Worm (Caenorhabditis elegans): Measurements from ENCODE around the gene C31G12.4.

C31G12.4 gene

ce11 chrV:18161228-18161627 lies 17.3 kb downstream of the C31G12.4 start, which contains the start of gene C14A6.13:
C14A6.13 (minus strand) TSS chrV:18161328.
- TF ChIP-seq ztf-11 (tag; optimal IDR thresholded peaks at IDR 0.05) = no peak
- no peak for TF ChIP-seq nhr-237 (tag; optimal IDR thresholded peaks at IDR 0.05)
- no peak for TF ChIP-seq nhr-2 (tag; optimal IDR thresholded peaks at IDR 0.05)
- no peak for TF ChIP-seq pha-4 (tag; optimal IDR thresholded peaks at IDR 0.05)
- TF ChIP-seq flh-1 (GFP tag; optimal IDR thresholded peaks at IDR 0.05) = no peak
- TF ChIP-seq bed-3 (GFP tag; optimal IDR thresholded peaks at IDR 0.05) = no peak
- no peak for TF ChIP-seq M03D4.4 (tag; optimal IDR thresholded peaks at IDR 0.05)
- no peak for TF ChIP-seq blmp-1 (tag; optimal IDR thresholded peaks at IDR 0.05)

- TF ChIP-seq ham-2 (GFP tag; optimal IDR thresholded peaks at IDR 0.05) (no peak), ces-1 (GFP tag; optimal IDR thresholded peaks at IDR 0.05) (no peak), bed-3 (GFP tag; optimal IDR thresholded peaks at IDR 0.05) (no peak), ceh-83 (GFP tag; optimal IDR thresholded peaks at IDR 0.05) (no peak), nhr-28 (tag; optimal IDR thresholded peaks at IDR 0.05) (no peak), ceh-43 (GFP tag; optimal IDR thresholded peaks at IDR 0.05) (no peak), nhr-76 (tag; optimal IDR thresholded peaks at IDR 0.05) (no peak), snpc-4 (tag; optimal IDR thresholded peaks at IDR 0.05) (no peak), nhr-237 (tag; optimal IDR thresholded peaks at IDR 0.05) (no peak), flh-1 (GFP tag; optimal IDR thresholded peaks at IDR 0.05) (no peak), unc-120 (tag; optimal IDR thresholded peaks at IDR 0.05; ENCODE audit: poor library complexity, severe bottlenecking) (no peak), mab-5 (tag; optimal IDR thresholded peaks at IDR 0.05) (no peak), elt-1 (tag; optimal IDR thresholded peaks at IDR 0.05; ENCODE audit: borderline replicate concordance, insufficient read depth) (no peak), blmp-1 (tag; optimal IDR thresholded peaks at IDR 0.05) (no peak), unc-39 (tag; optimal IDR thresholded peaks at IDR 0.05) (no peak), lin-13 (tag; optimal IDR thresholded peaks at IDR 0.05) (no peak), lin-32 (GFP tag; optimal IDR thresholded peaks at IDR 0.05) (no peak), tbx-8 (GFP tag; optimal IDR thresholded peaks at IDR 0.05) (no peak), hlh-1 (tag; optimal IDR thresholded peaks at IDR 0.05) (no peak), ztf-11 (tag; optimal IDR thresholded peaks at IDR 0.05) (no peak)
Measured at ce11 chrV:18158172-18158571, 20.4 kb downstream of the C31G12.4 start.

- TF ChIP-seq elt-1 (tag; optimal IDR thresholded peaks at IDR 0.05; ENCODE audit: borderline replicate concordance, insufficient read depth) = no peak
- TF ChIP-seq tbx-8 (GFP tag; optimal IDR thresholded peaks at IDR 0.05) = no peak
- TF ChIP-seq cnd-1 (tag; optimal IDR thresholded peaks at IDR 0.05) = no peak
- TF ChIP-seq ceh-43 (GFP tag; optimal IDR thresholded peaks at IDR 0.05) = no peak
- TF ChIP-seq unc-120 (tag; optimal IDR thresholded peaks at IDR 0.05; ENCODE audit: poor library complexity, severe bottlenecking) = no peak
- no peak for TF ChIP-seq M03D4.4 (tag; optimal IDR thresholded peaks at IDR 0.05)
- TF ChIP-seq elt-3 (tag; optimal IDR thresholded peaks at IDR 0.05) = no peak
- TF ChIP-seq nhr-2 (tag; optimal IDR thresholded peaks at IDR 0.05) = no peak
Measured at ce11 chrV:18157707-18158106, 20.9 kb downstream of the C31G12.4 start, which contains the start of gene clec-48. clec-48 (plus strand) TSS chrV:18158026.

- TF ChIP-seq ham-2 (GFP tag; optimal IDR thresholded peaks at IDR 0.05) (no peak), pha-4 (tag; optimal IDR thresholded peaks at IDR 0.05) (no peak), drap-1 (GFP tag; optimal IDR thresholded peaks at IDR 0.05) (no peak), unc-120 (tag; optimal IDR thresholded peaks at IDR 0.05; ENCODE audit: poor library complexity, severe bottlenecking) (no peak), ceh-43 (GFP tag; optimal IDR thresholded peaks at IDR 0.05) (no peak), bed-3 (GFP tag; optimal IDR thresholded peaks at IDR 0.05) (no peak), lsy-2 (tag; optimal IDR thresholded peaks at IDR 0.05) (no peak), mep-1 (tag; optimal IDR thresholded peaks at IDR 0.05) (no peak)
Measured at ce11 chrV:18146077-18146476, 32.5 kb downstream of the C31G12.4 start, which contains the start of gene C14A6.3. C14A6.3 (plus strand) TSS chrV:18146377.

- TF ChIP-seq unc-62 (GFP tag; optimal IDR thresholded peaks at IDR 0.05) (no peak), M03D4.4 (tag; optimal IDR thresholded peaks at IDR 0.05) (no peak), lin-32 (GFP tag; optimal IDR thresholded peaks at IDR 0.05) (no peak), unc-39 (tag; optimal IDR thresholded peaks at IDR 0.05) (no peak), mep-1 (tag; optimal IDR thresholded peaks at IDR 0.05) (no peak), nhr-237 (tag; optimal IDR thresholded peaks at IDR 0.05) (no peak), nhr-2 (tag; optimal IDR thresholded peaks at IDR 0.05) (no peak), lsy-2 (tag; optimal IDR thresholded peaks at IDR 0.05) (no peak), ceh-39 (tag; optimal IDR thresholded peaks at IDR 0.05) (no peak), cnd-1 (tag; optimal IDR thresholded peaks at IDR 0.05) (no peak), hlh-1 (tag; optimal IDR thresholded peaks at IDR 0.05) (no peak), ztf-11 (tag; optimal IDR thresholded peaks at IDR 0.05) (no peak), lin-13 (tag; optimal IDR thresholded peaks at IDR 0.05) (no peak), sptf-1 (tag; optimal IDR thresholded peaks at IDR 0.05) (no peak), flh-1 (GFP tag; optimal IDR thresholded peaks at IDR 0.05) (no peak), snpc-4 (tag; optimal IDR thresholded peaks at IDR 0.05) (no peak)
Measured at ce11 chrV:18144442-18144841, 34.1 kb downstream of the C31G12.4 start.
